Worm (Caenorhabditis elegans) whole organism, early embryonic: Measurements from ENCODE around the gene F36A4.1.

Source experiments
- B0310.2 ChIP-seq: sonication (generic microtip); optimal IDR thresholded peaks from 2 replicates; lab custom pipeline; 2016; ENCODE audit warnings: mild to moderate bottlenecking, missing genetic modification characterization, missing compliant biosample characterization
- F13C5.2 ChIP-seq: sonication (generic microtip); optimal IDR thresholded peaks from 2 replicates; lab custom pipeline; 2017; ENCODE audit warnings: mild to moderate bottlenecking, missing genetic modification characterization, inconsistent platforms, missing compliant biosample characterization
- ama-1 ChIP-seq: fragments of 150-350 bp; optimal IDR thresholded peaks from 2 replicates; lab custom pipeline; 2014
- ceh-13 ChIP-seq: fragments of 200-800 bp; sonication (Bioruptor generic); optimal IDR thresholded peaks from 2 replicates; lab custom pipeline; 2018; ENCODE audit warnings: mild to moderate bottlenecking, missing genetic modification characterization, missing compliant biosample characterization
- ceh-36 ChIP-seq: sonication (generic microtip); optimal IDR thresholded peaks from 2 replicates; lab custom pipeline; 2016; ENCODE audit warnings: missing genetic modification characterization, inconsistent platforms, missing compliant biosample characterization
- ets-7 ChIP-seq: sonication (generic microtip); optimal IDR thresholded peaks from 2 replicates; lab custom pipeline; 2016; ENCODE audit warnings: missing genotype, missing genetic modification characterization, missing compliant biosample characterization
- flt-1 ChIP-seq: fragments of 200-800 bp; sonication (Bioruptor generic); IDR thresholded peaks from 2 replicates; pipeline ENCODE4 v1.3.6; 2022; ENCODE audit warnings: missing genetic modification characterization, missing compliant biosample characterization
- hmbx-1 ChIP-seq: sonication (generic microtip); optimal IDR thresholded peaks from 2 replicates; lab custom pipeline; 2016; ENCODE audit warnings: mild to moderate bottlenecking, missing genetic modification characterization, missing compliant biosample characterization
- hmg-4 ChIP-seq: fragments of 200-800 bp; sonication (Bioruptor generic); optimal IDR thresholded peaks from 2 replicates; lab custom pipeline; 2018; ENCODE audit warnings: mild to moderate bottlenecking, missing genetic modification characterization, missing compliant biosample characterization
- hnd-1 ChIP-seq: sonication (generic microtip); optimal IDR thresholded peaks from 2 replicates; lab custom pipeline; 2016; ENCODE audit warnings: missing genetic modification characterization, missing compliant biosample characterization
- pes-1 ChIP-seq: fragments of 200-800 bp; sonication (Bioruptor generic); IDR thresholded peaks from 2 replicates; pipeline ENCODE4 v1.3.6; 2022; ENCODE audit warnings: missing genetic modification reagents, missing genetic modification characterization, missing compliant biosample characterization
- sea-1 ChIP-seq: fragments of 200-800 bp; sonication (Bioruptor generic); conservative IDR thresholded peaks from 2 replicates; pipeline ENCODE4 v1.3.6; 2022; ENCODE audit warnings: missing genetic modification characterization, missing compliant biosample characterization
- tbx-11 ChIP-seq: fragments of 200-800 bp; sonication (Bioruptor generic); IDR thresholded peaks from 2 replicates; pipeline ENCODE4 v1.3.6; 2022; ENCODE audit warnings: missing genetic modification characterization, missing compliant biosample characterization
- tra-4 ChIP-seq: sonication (generic microtip); optimal IDR thresholded peaks from 2 replicates; lab custom pipeline; 2017; ENCODE audit warnings: missing genetic modification characterization, missing compliant biosample characterization

DNA sequence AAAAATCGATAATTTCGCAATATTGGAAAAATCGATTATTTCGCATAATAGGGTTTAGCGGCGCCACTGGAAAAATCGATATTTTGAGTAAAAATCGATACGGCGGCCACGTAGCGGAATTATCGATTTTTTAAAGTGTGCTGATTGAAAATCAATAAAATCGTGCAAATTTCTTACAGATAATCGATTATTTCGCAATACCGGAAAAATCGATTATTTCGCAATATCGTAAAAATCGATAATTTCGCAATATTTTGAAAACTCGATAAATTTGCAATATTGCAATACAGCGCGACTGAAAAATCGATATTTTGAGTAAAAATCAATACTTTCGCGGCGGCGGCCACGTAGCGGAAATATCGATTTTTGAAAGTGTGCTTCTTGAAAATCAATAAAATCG lies 45.4 kb downstream of the F36A4.1 start:
- TF ChIP-seq pes-1 (GFP tag; lab: Robert Waterston, UW): no peak
- no peak for TF ChIP-seq ets-7
- TF ChIP-seq ceh-36: no peak
- TF ChIP-seq flt-1 (GFP tag; lab: Robert Waterston, UW): no peak
- TF ChIP-seq ama-1 (lab: Kevin White, UChicago): no peak
- no peak for TF ChIP-seq tra-4
- TF ChIP-seq sea-1: no peak
- no peak for TF ChIP-seq B0310.2 (tag; lab: Kevin White, UChicago)
- no peak for TF ChIP-seq F13C5.2
- no peak for TF ChIP-seq ceh-13 (GFP tag; lab: Kevin White, UChicago)
- TF ChIP-seq tbx-11 (GFP tag; lab: Robert Waterston, UW): no peak
- no peak for TF ChIP-seq hmg-4 (GFP tag; lab: Kevin White, UChicago)
- TF ChIP-seq hnd-1 (tag; lab: Kevin White, UChicago): no peak
- TF ChIP-seq hmbx-1 (tag; lab: Kevin White, UChicago): no peak
